Worm (Caenorhabditis elegans): ENCODE data around the gene H04D03.6.
A peak's percentile ranks its signal among the peaks of the same experiment; 100 is the strongest.

- TF ChIP-seq ceh-28 (tag; optimal IDR thresholded peaks at IDR 0.05): peak; percentile 77
- no peak for TF ChIP-seq sea-2 (GFP tag; optimal IDR thresholded peaks at IDR 0.05)
- TF ChIP-seq ztf-4 (tag; optimal IDR thresholded peaks at IDR 0.05): no peak
- TF ChIP-seq snpc-4 (tag; optimal IDR thresholded peaks at IDR 0.05): peak; percentile 68
- TF ChIP-seq ama-1 (optimal IDR thresholded peaks at IDR 0.05): no peak
- no peak for TF ChIP-seq nhr-12 (tag; optimal IDR thresholded peaks at IDR 0.05)
- no peak for TF ChIP-seq nhr-76 (tag; optimal IDR thresholded peaks at IDR 0.05)
These were observed 21.9 kb upstream of the H04D03.6 start, which contains the start of gene ecps-1 for ce11 chrIII:10460427-10461163.

Measured in whole organism, L3 larva.